Worm (Caenorhabditis elegans): ENCODE data around the gene C54F6.12.

The C54F6.12 gene

ce11 chrV:7538018-7538417, at the start of gene C54F6.12:
Gene C54F6.12 (minus strand): TSS chrV:7538118.
- TF ChIP-seq Y55F3AM.14 (GFP tag; optimal IDR thresholded peaks at IDR 0.05) (no peak), blmp-1 (tag; optimal IDR thresholded peaks at IDR 0.05; ENCODE audit: insufficient read depth) (no peak), nhr-25 (tag; optimal IDR thresholded peaks at IDR 0.05) (no peak), lin-39 (tag; optimal IDR thresholded peaks at IDR 0.05) (no peak), nhr-11 (tag; optimal IDR thresholded peaks at IDR 0.05) (no peak), C34F6.9 (tag; optimal IDR thresholded peaks at IDR 0.05) (no peak), sma-9 (GFP tag; optimal IDR thresholded peaks at IDR 0.05) (no peak), sma-9 (tag; optimal IDR thresholded peaks at IDR 0.05) (no peak), ceh-16 (tag; optimal IDR thresholded peaks at IDR 0.05) (no peak), sma-3 (GFP tag; optimal IDR thresholded peaks at IDR 0.05) (no peak), lsy-2 (tag; optimal IDR thresholded peaks at IDR 0.05) (no peak), skn-1 (tag; optimal IDR thresholded peaks at IDR 0.05) (no peak), nhr-23 (tag; optimal IDR thresholded peaks at IDR 0.05) (no peak), mab-5 (tag; optimal IDR thresholded peaks at IDR 0.05) (no peak), dmd-4 (tag; optimal IDR thresholded peaks at IDR 0.05) (no peak), ZK546.5 (tag; optimal IDR thresholded peaks at IDR 0.05) (no peak), mbf-1 (tag; optimal IDR thresholded peaks at IDR 0.05) (no peak), unc-39 (tag; optimal IDR thresholded peaks at IDR 0.05) (no peak), peb-1 (tag; optimal IDR thresholded peaks at IDR 0.05) (no peak), F13H6.1 (tag; optimal IDR thresholded peaks at IDR 0.05) (no peak), snpc-4 (tag; optimal IDR thresholded peaks at IDR 0.05) (no peak)

DNA sequence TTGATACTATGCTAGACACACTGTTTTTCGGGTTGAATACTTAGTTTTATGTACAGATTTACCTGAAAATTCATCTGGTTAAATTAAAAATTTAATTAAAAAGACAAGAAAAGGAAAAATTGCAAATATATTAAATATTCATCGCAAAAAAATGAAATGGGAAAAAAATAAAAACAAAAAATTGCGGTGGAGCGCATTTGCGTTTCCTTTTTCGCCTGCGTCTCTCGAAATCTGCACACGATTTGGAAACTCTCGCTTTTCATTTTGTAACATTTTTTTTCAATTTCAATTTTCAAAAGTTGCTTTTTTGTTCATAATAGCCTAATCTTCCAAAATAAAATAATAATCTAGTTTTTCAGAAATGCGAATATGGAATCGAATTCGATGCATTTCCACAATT, 49.7 kb upstream of the C54F6.12 start, which contains the start of the genes F19F10.11 and C50E3.5:
F19F10.11 (minus strand) TSS at position 68 of the 400 bp plus-strand sequence.
C50E3.5 (plus strand) TSS at position 360 of the 400 bp plus-strand sequence.
- TF ChIP-seq gmeb-1 (tag; optimal IDR thresholded peaks at IDR 0.05) (peak; percentile 74), ztf-1 (GFP tag; conservative IDR thresholded peaks at IDR 0.05) (no peak), dmd-4 (tag; optimal IDR thresholded peaks at IDR 0.05) (no peak), nhr-237 (tag; optimal IDR thresholded peaks at IDR 0.05) (no peak), sma-9 (GFP tag; optimal IDR thresholded peaks at IDR 0.05) (peak; percentile 57), sma-9 (tag; optimal IDR thresholded peaks at IDR 0.05) (no peak), Y55F3AM.14 (GFP tag; optimal IDR thresholded peaks at IDR 0.05) (no peak), blmp-1 (tag; optimal IDR thresholded peaks at IDR 0.05; ENCODE audit: insufficient read depth) (no peak), egl-27 (tag; optimal IDR thresholded peaks at IDR 0.05) (no peak), lsy-2 (tag; optimal IDR thresholded peaks at IDR 0.05) (peak; percentile 26 to 82), unc-62 (GFP tag; optimal IDR thresholded peaks at IDR 0.05) (no peak), alr-1 (tag; optimal IDR thresholded peaks at IDR 0.05) (no peak), sma-3 (GFP tag; optimal IDR thresholded peaks at IDR 0.05) (peak; percentile 60), C34F6.9 (tag; optimal IDR thresholded peaks at IDR 0.05) (peak; percentile 82), peb-1 (tag; optimal IDR thresholded peaks at IDR 0.05) (no peak), mab-5 (tag; optimal IDR thresholded peaks at IDR 0.05) (no peak), crh-2 (tag; optimal IDR thresholded peaks at IDR 0.05) (peak; percentile 64), nhr-25 (tag; optimal IDR thresholded peaks at IDR 0.05) (no peak), snpc-4 (tag; optimal IDR thresholded peaks at IDR 0.05) (peak; percentile 30), mdl-1 (tag; optimal IDR thresholded peaks at IDR 0.05) (no peak), lin-11 (tag; optimal IDR thresholded peaks at IDR 0.05) (no peak), unc-55 (GFP tag; optimal IDR thresholded peaks at IDR 0.05) (peak; percentile 81), mbf-1 (tag; optimal IDR thresholded peaks at IDR 0.05) (no peak), nhr-11 (tag; optimal IDR thresholded peaks at IDR 0.05) (no peak), nhr-23 (tag; optimal IDR thresholded peaks at IDR 0.05) (no peak), nhr-21 (tag; optimal IDR thresholded peaks at IDR 0.05) (no peak), ztf-4 (tag; optimal IDR thresholded peaks at IDR 0.05) (no peak), R02D3.7 (tag; optimal IDR thresholded peaks at IDR 0.05) (no peak), ceh-82 (tag; optimal IDR thresholded peaks at IDR 0.05) (no peak), fos-1 (tag; optimal IDR thresholded peaks at IDR 0.05) (peak; percentile 13), ZK546.5 (tag; optimal IDR thresholded peaks at IDR 0.05) (no peak), elt-3 (tag; optimal IDR thresholded peaks at IDR 0.05) (no peak), unc-39 (tag; optimal IDR thresholded peaks at IDR 0.05) (no peak), aly-2 (tag; optimal IDR thresholded peaks at IDR 0.05) (no peak), lin-39 (tag; optimal IDR thresholded peaks at IDR 0.05) (no peak), elt-1 (tag; optimal IDR thresholded peaks at IDR 0.05) (no peak), skn-1 (tag; optimal IDR thresholded peaks at IDR 0.05) (no peak), nhr-129 (tag; optimal IDR thresholded peaks at IDR 0.05) (no peak), ceh-16 (tag; optimal IDR thresholded peaks at IDR 0.05) (no peak), ama-1 (optimal IDR thresholded peaks at IDR 0.05) (no peak), nhr-77 (tag; optimal IDR thresholded peaks at IDR 0.05) (no peak), nhr-12 (tag; optimal IDR thresholded peaks at IDR 0.05) (no peak), lin-13 (GFP tag; optimal IDR thresholded peaks at IDR 0.05) (no peak), nhr-6 (tag; optimal IDR thresholded peaks at IDR 0.05) (peak; percentile 31), nhr-10 (tag; optimal IDR thresholded peaks at IDR 0.05) (no peak), sem-4 (tag; optimal IDR thresholded peaks at IDR 0.05) (peak; percentile 63), ztf-11 (tag; optimal IDR thresholded peaks at IDR 0.05) (no peak), F13H6.1 (tag; optimal IDR thresholded peaks at IDR 0.05) (peak; percentile 35), zag-1 (tag; optimal IDR thresholded peaks at IDR 0.05) (no peak)

Measured in whole organism, L2 larva.